Fruit fly (Drosophila melanogaster) whole organism, pupa: ENCODE results near the gene CG9525.

Source experiments
- CG13204 ChIP-seq: fragments of 200-800 bp; sonication (Bioruptor generic); optimal IDR thresholded peaks from 2 replicates; lab custom pipeline; 2018; ENCODE audit warnings: missing biosample characterization, mild to moderate bottlenecking, missing genetic modification characterization, moderate library complexity
- Pif1A ChIP-seq: fragments of 200-800 bp; sonication (Bioruptor generic); optimal IDR thresholded peaks from 3 replicates; lab custom pipeline; 2016; ENCODE audit warnings: missing biosample characterization, missing genetic modification characterization

CG9525 gene

DNA sequence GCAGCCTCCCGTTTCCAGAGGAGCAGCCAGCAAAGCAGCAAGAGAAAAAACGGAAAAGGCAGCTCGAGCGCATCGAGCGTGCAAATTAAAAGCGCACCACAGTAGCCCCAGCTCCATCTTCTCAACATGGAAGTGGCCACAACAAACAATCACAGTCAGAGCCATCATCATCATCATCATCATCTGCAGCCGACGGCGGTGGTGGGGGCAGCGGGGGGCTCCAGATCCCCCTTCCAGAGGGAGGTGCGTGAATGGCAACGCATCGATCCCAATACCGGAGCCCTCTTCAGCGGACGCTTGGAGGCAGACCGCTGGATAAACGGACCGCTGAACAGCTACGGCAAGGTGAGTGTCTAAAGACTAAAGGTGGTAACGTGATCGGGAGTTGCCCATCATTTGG lies 46.4 kb downstream of the CG9525 start:
- TF ChIP-seq CG13204 (GFP tag; lab: Kevin White, UChicago): peak; percentile 87
- no peak for TF ChIP-seq Pif1A (GFP tag; lab: Kevin White, UChicago)
